Worm (Caenorhabditis elegans): ENCODE results near the gene F41H10.5.

- TF ChIP-seq unc-62 (GFP tag; optimal IDR thresholded peaks at IDR 0.05) (no peak), nhr-12 (tag; optimal IDR thresholded peaks at IDR 0.05) (no peak), nhr-237 (tag; optimal IDR thresholded peaks at IDR 0.05) (peak; percentile 65), snpc-4 (tag; optimal IDR thresholded peaks at IDR 0.05) (no peak), blmp-1 (tag; optimal IDR thresholded peaks at IDR 0.05) (no peak)
These were observed 10.2 kb downstream of the F41H10.5 start for ce11 chrIV:5370914-5371313.

All from whole organism, mixed stage, embryonic.